Worm (Caenorhabditis elegans) whole organism, L4 larva: Measurements from ENCODE around the gene col-33.
"Not testable (repeated sequence)": the region's sequence is repeated elsewhere in the genome, so short reads cannot be mapped to it uniquely, and the experiment has no call there.

ENCODE experiments used
- aly-2 ChIP-seq: sonication (generic microtip); optimal IDR thresholded peaks from 2 replicates; lab custom pipeline; 2018; ENCODE audit warnings: missing biosample characterization, missing genetic modification characterization
- ceh-32 ChIP-seq: sonication (generic microtip); optimal IDR thresholded peaks from 2 replicates; lab custom pipeline; 2016; ENCODE audit warnings: mild to moderate bottlenecking, missing genetic modification characterization, missing compliant biosample characterization; ENCODE audit not compliant: poor library complexity
- ceh-62 ChIP-seq: sonication (generic microtip); optimal IDR thresholded peaks from 2 replicates; lab custom pipeline; 2017; ENCODE audit warnings: missing biosample characterization, missing genetic modification characterization
- duxl-1 ChIP-seq: sonication (generic microtip); optimal IDR thresholded peaks from 2 replicates; lab custom pipeline; 2016; ENCODE audit warnings: mild to moderate bottlenecking, missing genetic modification characterization, moderate library complexity, missing compliant biosample characterization; ENCODE audit not compliant: poor library complexity
- hlh-11 ChIP-seq: fragments of 200-800 bp; sonication (Bioruptor generic); optimal IDR thresholded peaks from 2 replicates; lab custom pipeline; 2018; ENCODE audit warnings: mild to moderate bottlenecking, missing genetic modification characterization, missing compliant biosample characterization
- hlh-30 ChIP-seq: sonication (generic microtip); optimal IDR thresholded peaks from 2 replicates; lab custom pipeline; 2017; ENCODE audit warnings: antibody characterized with exemption, mild to moderate bottlenecking, missing genetic modification characterization, missing compliant biosample characterization; ENCODE audit not compliant: insufficient read depth
- lin-29 ChIP-seq: fragments of 200-800 bp; sonication (Bioruptor generic); IDR thresholded peaks from 2 replicates; pipeline ENCODE4 v1.3.6; 2022; ENCODE audit warnings: missing genetic modification reagents, missing genetic modification characterization, missing compliant biosample characterization
- nhr-25 ChIP-seq: sonication (generic microtip); optimal IDR thresholded peaks from 2 replicates; lab custom pipeline; 2017; ENCODE audit warnings: missing genetic modification characterization, mild to moderate bottlenecking, missing compliant biosample characterization, antibody characterized with exemption, moderate library complexity, borderline replicate concordance; ENCODE audit not compliant: insufficient read depth
- pha-4 ChIP-seq, 2 experiments: fragments of 150-350 bp in 1 of 2; fragments of 200-800 bp in 1 of 2; sonication (Bioruptor generic) in 1 of 2; IDR thresholded peaks in 1 of 2; optimal IDR thresholded peaks in 1 of 2; 2 replicates each; pipeline versions ENCODE4 v1.3.6 to Lab custom; 2014 to 2022; ENCODE audit warnings: missing genetic modification characterization in 2 of 2, missing genetic modification reagents in 2 of 2, missing biosample characterization in 1 of 2, missing compliant biosample characterization in 1 of 2
- saeg-2 ChIP-seq: fragments of 200-800 bp; sonication (Bioruptor generic); IDR thresholded peaks from 2 replicates; pipeline ENCODE4 v1.3.6; 2022; ENCODE audit warnings: missing genetic modification reagents, missing genetic modification characterization, missing compliant biosample characterization
- set-16 ChIP-seq: fragments of 200-800 bp; sonication (Bioruptor generic); IDR thresholded peaks from 2 replicates; pipeline ENCODE4 v1.3.6; 2022; ENCODE audit warnings: missing genetic modification reagents, missing genetic modification characterization, missing compliant biosample characterization
- spr-1 ChIP-seq: sonication (generic microtip); optimal IDR thresholded peaks from 2 replicates; lab custom pipeline; 2016; ENCODE audit warnings: mild to moderate bottlenecking, missing genetic modification characterization, missing compliant biosample characterization
- unc-62 ChIP-seq, 3 experiments: fragments of 150-350 bp in 1 of 3; sonication (generic microtip); optimal IDR thresholded peaks in 2 of 3; peaks in 1 of 3; 1 replicate in 1 of 3; 2 replicates in 2 of 3; lab custom pipeline; 2014 to 2017; ENCODE audit warnings: missing biosample characterization in 3 of 3, missing genetic modification characterization in 3 of 3, missing genetic modification reagents in 3 of 3, missing genotype in 1 of 3
- zip-11 ChIP-seq: fragments of 200-800 bp; sonication (Bioruptor generic); IDR thresholded peaks from 2 replicates; pipeline ENCODE4 v1.3.6; 2022; ENCODE audit warnings: missing genetic modification characterization, missing compliant biosample characterization

The col-33 gene

ce11 chrIV:4306317-4306716, 43.2 kb downstream of the col-33 start:
- TF ChIP-seq aly-2 (tag; lab: Kevin White, UChicago) (no peak), unc-62 (GFP tag; optimal IDR thresholded peaks at IDR 0.05 in 1 of 2; lab: Kevin White, UChicago) (peak in 1 of 2 experiments; percentile 94), unc-62 (tag; optimal IDR thresholded peaks at IDR 0.05; lab: Kevin White, UChicago) (no peak)

ce11 chrIV:4307227-4307946, 44.3 kb downstream of the col-33 start, which contains the start of gene set-9:
TSS of gene set-9 (plus strand) at chrIV:4307896.
- TF ChIP-seq ceh-32 (tag; lab: Kevin White, UChicago) (no peak), nhr-25 (tag; lab: Kevin White, UChicago) (no peak), hlh-11 (no peak), saeg-2 (GFP tag; lab: Robert Waterston, UW) (no peak), hlh-30 (no peak), duxl-1 (tag; lab: Kevin White, UChicago) (no peak), spr-1 (tag; lab: Kevin White, UChicago) (no peak), ceh-62 (tag; lab: Kevin White, UChicago) (no peak), lin-29 (GFP tag; lab: Robert Waterston, UW) (no peak), zip-11 (GFP tag; lab: Robert Waterston, UW) (no peak)

- peak; percentile 92 for TF ChIP-seq set-16 (GFP tag; lab: Robert Waterston, UW)
These were observed 49.3 kb downstream of the col-33 start for ce11 chrIV:4312394-4312793.

- TF ChIP-seq pha-4 (GFP tag; IDR thresholded peaks at IDR 0.05; lab: Robert Waterston, UW) (0 out of 2 replicates have a peak, but pooled peaks have one; percentile 23), set-16 (GFP tag; lab: Robert Waterston, UW) (peak; percentile 93)
- TF ChIP-seq pha-4 (tag; optimal IDR thresholded peaks at IDR 0.05; lab: Kevin White, UChicago), result not testable (repeated sequence)
These were observed 50.1 kb downstream of the col-33 start for ce11 chrIV:4313144-4313543.
